Worm (Caenorhabditis elegans): ENCODE measurements around the gene F14F8.8.

F14F8.8 gene

DNA sequence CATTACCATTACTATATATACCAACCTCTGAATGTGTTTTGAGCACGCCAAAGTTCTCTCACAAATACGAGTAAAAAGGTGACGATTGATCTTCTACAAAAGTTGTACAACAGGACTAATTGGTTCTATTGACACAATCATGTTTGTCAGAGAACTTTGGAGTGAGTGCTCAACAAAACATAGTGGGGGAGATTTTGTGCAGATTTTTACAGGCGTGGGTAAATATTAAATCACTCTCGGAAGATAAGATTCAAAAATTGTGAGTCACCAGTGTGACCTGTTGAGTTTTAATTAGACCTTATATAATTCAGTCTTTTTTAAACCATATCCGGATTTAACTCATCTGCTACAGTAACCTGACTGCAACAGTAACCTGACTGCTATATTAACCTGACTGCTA lies at the start of gene F14F8.8:
F14F8.8 (minus strand) TSS at position 101 of the 400 bp plus-strand sequence.
- TF ChIP-seq him-1 (tag; optimal IDR thresholded peaks at IDR 0.05) (no peak), dao-5 (tag; optimal IDR thresholded peaks at IDR 0.05) (no peak), W03F9.2 (tag; optimal IDR thresholded peaks at IDR 0.05) (no peak)

DNA sequence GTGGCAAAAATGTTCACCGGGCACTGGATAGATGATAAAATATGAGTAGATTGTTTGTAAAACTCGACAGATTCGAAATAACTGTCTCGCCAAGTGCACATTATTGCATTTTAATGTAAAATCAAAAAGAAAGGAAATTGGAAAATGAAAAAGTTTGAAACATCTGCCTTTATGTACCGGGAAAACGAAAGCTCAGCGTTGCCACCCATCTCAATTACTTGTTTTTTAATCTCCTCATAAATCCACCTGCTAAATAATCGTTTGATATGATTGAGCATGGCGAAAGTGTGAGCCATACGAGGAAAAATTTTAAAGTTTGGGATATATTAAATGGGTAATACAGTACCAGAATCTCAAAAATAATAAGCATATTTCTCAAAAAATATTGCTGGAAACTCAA lies 44.5 kb upstream of the F14F8.8 start, which contains the start of gene srh-137:
srh-137 (minus strand) TSS at position 101 of the 400 bp plus-strand sequence.
- TF ChIP-seq him-1 (tag; optimal IDR thresholded peaks at IDR 0.05) (no peak), dao-5 (tag; optimal IDR thresholded peaks at IDR 0.05) (no peak), W03F9.2 (tag; optimal IDR thresholded peaks at IDR 0.05) (no peak)

DNA sequence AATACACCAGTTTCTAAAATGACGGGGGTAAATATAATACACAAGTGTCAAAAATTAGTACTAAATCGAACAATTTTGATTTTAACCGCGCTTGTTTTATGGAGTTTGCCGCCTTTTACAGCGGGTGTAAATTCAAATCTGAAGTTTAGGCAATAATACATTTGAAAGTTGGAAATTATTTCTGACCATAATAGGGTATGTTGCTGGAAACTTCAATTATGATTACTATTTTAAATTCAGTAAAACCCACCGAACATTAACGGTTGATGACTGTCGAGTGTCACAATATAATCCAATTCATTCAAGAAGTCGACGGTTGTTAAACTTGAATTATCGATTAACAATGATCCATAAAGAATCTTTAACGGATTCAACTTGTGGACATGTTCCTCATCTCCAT lies 41.7 kb upstream of the F14F8.8 start:
- TF ChIP-seq dao-5 (tag; optimal IDR thresholded peaks at IDR 0.05): no peak
- no peak for TF ChIP-seq him-1 (tag; optimal IDR thresholded peaks at IDR 0.05)
- TF ChIP-seq W03F9.2 (tag; optimal IDR thresholded peaks at IDR 0.05): no peak

DNA sequence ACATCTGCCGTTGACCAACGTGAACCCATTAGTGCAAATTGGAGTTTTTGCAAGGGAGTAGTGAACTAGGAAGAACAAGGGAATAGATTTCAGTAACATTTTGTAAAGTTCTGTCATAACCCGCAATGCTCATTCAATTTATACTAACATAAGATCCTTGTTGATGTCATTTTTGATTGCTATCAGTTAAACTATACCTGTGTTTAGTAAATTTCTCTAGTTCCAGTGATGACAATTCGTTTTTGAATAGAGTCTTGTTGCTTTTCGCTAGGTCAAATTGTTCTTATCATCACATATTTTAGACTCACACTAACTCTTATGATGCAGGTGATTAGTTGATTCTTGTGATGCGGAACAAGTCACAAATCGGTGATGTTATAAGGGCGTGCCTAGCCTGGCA lies 34.5 kb upstream of the F14F8.8 start, which contains the start of gene clec-9:
clec-9 (minus strand) TSS at position 101 of the 400 bp plus-strand sequence.
- TF ChIP-seq him-1 (tag; optimal IDR thresholded peaks at IDR 0.05): no peak
- no peak for TF ChIP-seq dao-5 (tag; optimal IDR thresholded peaks at IDR 0.05)
- no peak for TF ChIP-seq W03F9.2 (tag; optimal IDR thresholded peaks at IDR 0.05)

DNA sequence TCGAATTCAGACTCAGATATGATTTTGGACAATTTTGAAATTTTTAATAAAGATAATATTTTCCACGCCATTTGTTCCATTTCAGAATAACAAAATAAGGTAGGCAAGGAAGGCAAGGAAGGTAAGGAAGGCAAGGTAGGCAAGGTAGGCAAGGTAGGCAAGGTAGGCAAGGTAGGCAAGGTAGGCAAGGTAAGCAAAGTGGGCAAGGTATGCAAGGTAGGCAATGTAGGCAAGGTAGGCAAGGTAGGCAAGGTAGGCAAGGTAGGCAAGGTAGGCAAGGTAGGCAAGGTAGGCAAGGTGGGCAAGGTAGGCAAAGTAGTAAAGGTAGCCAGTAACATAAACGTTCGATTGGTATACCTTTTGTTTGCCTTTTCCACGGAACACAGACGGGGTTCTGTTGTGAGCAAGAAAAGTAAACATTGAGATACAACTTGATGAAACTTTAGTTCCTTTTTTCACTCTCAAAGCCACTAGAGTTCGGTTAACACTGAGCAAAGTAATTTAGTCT lies 27.7 kb upstream of the F14F8.8 start, which contains the start of gene Y70C5C.1:
Y70C5C.1 (plus strand) TSS at position 458 of the 508 bp plus-strand sequence.
- TF ChIP-seq W03F9.2 (tag; optimal IDR thresholded peaks at IDR 0.05): no peak
- no peak for TF ChIP-seq dao-5 (tag; optimal IDR thresholded peaks at IDR 0.05)
- no peak for TF ChIP-seq him-1 (tag; optimal IDR thresholded peaks at IDR 0.05)

DNA sequence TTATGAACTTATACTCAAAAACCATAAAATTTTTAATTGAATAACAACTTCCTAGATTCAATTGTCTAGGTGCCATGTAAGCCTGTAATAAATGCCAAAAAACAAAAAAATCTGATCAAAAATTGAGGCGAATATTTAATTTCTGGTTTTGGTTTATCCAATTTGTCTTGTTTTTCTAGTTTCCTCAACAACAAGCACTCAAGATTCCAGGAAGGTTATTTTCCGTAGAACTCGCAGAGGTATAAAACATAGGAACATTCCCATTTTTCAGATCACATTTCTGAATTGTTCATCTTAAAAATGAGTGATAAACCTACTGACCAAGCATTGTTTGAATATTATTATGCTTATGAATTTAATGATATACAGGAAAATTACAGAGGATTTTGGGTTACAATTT lies 25.1 kb upstream of the F14F8.8 start, which contains the start of gene srw-41:
srw-41 (plus strand) TSS at position 301 of the 400 bp plus-strand sequence.
- TF ChIP-seq dao-5 (tag; optimal IDR thresholded peaks at IDR 0.05) (no peak), him-1 (tag; optimal IDR thresholded peaks at IDR 0.05) (no peak), W03F9.2 (tag; optimal IDR thresholded peaks at IDR 0.05) (no peak)

DNA sequence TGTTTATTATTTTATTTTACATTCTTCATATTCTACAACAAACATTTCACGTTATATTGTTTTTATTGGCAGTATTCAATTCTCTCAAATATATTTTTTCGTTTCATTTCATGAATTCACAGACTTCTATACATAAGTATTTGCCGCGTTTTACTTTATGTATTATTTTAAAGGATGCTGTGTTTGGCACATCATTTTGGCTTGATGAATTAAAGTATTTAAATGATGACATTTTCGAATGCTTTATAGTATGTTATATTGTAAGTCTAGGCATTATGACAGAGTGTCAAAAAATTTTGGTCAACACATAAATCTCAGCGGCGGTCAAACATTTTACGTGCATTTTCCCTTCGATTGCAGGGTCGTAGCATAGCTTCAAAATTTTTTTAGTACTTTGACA lies 23.4 kb upstream of the F14F8.8 start:
- TF ChIP-seq him-1 (tag; optimal IDR thresholded peaks at IDR 0.05) (no peak), dao-5 (tag; optimal IDR thresholded peaks at IDR 0.05) (no peak), W03F9.2 (tag; optimal IDR thresholded peaks at IDR 0.05) (no peak)

DNA sequence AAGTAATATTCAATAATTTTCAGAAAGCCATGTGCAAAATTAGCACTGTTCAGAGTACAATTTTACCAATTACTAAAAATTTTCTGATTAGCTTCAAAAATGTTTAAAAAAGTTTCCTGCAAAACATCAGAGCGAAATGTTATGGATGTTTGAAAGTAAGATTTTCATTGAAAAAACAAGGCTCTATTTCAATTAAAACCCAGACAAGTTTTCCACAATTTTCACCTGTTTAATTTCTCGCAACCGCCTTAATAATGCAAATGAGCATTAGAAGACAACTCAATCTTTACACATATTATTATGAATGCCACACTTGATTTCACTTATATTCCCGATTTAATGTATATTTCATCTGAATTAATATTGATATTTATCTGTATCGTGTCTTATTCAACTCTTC lies 22.4 kb upstream of the F14F8.8 start, which contains the start of gene srz-101:
srz-101 (plus strand) TSS at position 301 of the 400 bp plus-strand sequence.
- no peak for TF ChIP-seq him-1 (tag; optimal IDR thresholded peaks at IDR 0.05)
- TF ChIP-seq dao-5 (tag; optimal IDR thresholded peaks at IDR 0.05): no peak
- no peak for TF ChIP-seq W03F9.2 (tag; optimal IDR thresholded peaks at IDR 0.05)

DNA sequence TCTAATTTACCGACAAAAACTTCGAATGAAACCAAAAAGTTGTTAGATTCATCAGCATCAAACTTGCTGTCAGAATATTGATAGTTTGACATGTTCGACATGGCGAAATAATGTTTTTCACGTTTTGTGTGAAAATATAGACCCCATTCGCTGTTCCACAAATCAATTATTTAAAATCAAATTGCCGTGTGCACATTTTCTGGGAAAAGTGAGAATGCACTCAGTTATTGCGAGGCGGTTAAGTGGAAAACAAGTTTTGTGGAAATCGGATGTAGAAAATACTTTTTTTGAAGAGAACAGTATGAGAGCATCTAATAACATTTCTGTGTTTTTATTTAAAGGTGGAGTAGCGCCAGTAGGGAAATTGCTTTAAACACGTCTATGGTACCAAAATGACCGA lies 21.6 kb upstream of the F14F8.8 start, which contains the start of gene srw-42:
srw-42 (minus strand) TSS at position 101 of the 400 bp plus-strand sequence.
- TF ChIP-seq him-1 (tag; optimal IDR thresholded peaks at IDR 0.05) (no peak), dao-5 (tag; optimal IDR thresholded peaks at IDR 0.05) (no peak), W03F9.2 (tag; optimal IDR thresholded peaks at IDR 0.05) (no peak)

DNA sequence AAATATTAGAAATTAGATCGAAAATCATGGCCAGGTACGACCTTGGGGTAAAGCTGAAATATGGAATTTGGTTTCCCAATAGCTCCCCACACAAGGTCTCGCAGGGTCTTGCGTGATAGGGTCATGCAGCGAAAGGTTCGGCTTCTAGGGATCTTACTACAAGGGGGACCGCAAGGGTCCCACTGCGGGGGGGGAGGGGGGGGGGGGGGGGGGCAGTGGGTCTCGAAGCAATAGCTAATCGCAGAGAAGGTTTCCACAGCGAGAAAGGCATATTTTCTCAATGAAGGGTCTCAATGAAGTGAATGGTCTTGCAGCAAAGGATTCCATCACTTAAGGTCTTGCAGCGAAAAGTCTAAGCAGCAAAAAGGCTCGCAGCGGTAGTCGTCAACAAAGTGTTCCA lies 20.9 kb upstream of the F14F8.8 start:
- TF ChIP-seq him-1 (tag; optimal IDR thresholded peaks at IDR 0.05) (no peak), dao-5 (tag; optimal IDR thresholded peaks at IDR 0.05) (no peak), W03F9.2 (tag; optimal IDR thresholded peaks at IDR 0.05) (no peak)

DNA sequence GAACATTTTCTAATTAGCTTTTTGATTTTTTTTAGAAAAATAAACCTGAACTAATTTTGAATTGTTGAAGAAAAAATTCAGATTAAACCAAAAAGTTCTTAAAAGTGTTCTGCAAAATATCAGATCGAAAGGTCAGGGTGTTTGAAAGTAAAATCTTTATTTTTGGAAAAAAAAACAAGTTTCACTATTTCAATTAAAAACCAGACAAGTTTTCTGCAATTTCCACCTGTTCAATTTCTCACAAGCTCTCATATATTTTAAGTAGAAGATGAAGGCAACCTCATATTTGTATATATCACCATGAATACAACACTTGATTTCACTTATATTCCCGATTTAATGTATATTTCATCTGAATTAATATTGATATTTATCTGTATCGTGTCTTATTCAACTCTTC lies 15.1 kb upstream of the F14F8.8 start, which contains the start of gene srz-102:
srz-102 (plus strand) TSS at position 301 of the 400 bp plus-strand sequence.
- TF ChIP-seq him-1 (tag; optimal IDR thresholded peaks at IDR 0.05) (no peak), dao-5 (tag; optimal IDR thresholded peaks at IDR 0.05) (no peak), W03F9.2 (tag; optimal IDR thresholded peaks at IDR 0.05) (no peak)

DNA sequence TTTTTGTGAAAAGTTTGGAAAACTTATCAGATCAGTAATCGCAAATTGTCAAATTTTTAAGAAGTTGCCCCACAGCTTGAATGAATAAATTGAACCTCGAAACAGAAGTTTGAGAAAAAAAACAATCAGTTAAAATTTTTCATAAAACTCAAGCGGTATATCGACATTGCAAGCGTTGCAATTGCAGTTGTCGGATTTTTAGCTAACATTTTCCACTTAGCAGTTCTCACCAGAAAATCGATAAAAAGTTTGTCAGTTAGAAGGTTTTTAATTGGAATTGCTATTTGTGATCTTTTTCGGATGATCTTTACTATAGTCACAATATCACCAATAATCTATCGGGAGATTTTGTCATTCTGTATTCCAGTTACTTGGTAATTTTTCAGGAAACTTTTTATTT lies 13.6 kb upstream of the F14F8.8 start, which contains the start of gene srw-43:
srw-43 (plus strand) TSS at position 301 of the 400 bp plus-strand sequence.
- TF ChIP-seq W03F9.2 (tag; optimal IDR thresholded peaks at IDR 0.05) (no peak), dao-5 (tag; optimal IDR thresholded peaks at IDR 0.05) (no peak), him-1 (tag; optimal IDR thresholded peaks at IDR 0.05) (no peak)

DNA sequence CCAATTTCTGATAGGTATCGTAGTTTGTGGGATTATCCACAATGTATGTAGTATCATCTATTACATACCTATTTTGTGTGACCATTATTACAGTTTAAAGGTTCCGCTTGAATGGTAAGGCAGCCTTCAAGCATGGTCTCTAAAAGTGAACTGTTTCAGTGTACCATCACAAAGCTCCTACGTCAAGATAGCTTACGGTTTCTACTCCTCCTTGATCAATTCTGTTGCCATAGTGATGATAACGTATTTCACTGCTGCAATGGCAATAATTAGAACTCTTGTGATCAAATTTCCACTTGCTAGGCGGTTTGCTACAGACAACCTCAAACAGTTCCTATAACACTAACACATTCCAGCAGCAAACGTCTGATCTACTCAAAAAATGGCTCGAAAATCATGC lies 11.3 kb upstream of the F14F8.8 start:
- TF ChIP-seq dao-5 (tag; optimal IDR thresholded peaks at IDR 0.05): no peak
- no peak for TF ChIP-seq him-1 (tag; optimal IDR thresholded peaks at IDR 0.05)
- TF ChIP-seq W03F9.2 (tag; optimal IDR thresholded peaks at IDR 0.05): no peak

DNA sequence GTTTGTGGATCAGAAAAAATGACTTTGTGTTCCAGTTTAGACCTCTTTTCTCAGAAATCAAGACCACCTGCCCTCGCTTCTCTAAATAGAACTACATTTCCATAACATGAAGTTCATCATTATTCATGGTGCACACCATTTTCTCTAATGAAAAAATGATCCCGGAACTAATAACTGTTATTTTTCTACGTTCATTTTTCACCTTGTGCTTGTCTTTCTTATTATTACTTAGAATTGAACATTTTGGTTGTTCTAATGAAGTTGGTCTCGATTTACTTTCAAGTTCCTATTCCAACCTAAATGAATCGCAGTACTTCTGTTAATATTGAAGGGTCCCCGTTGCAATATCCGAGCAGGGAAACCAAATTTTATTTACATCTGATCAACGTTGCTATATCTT lies 10.8 kb upstream of the F14F8.8 start, which contains the start of gene srw-36:
srw-36 (plus strand) TSS at position 301 of the 400 bp plus-strand sequence.
- TF ChIP-seq him-1 (tag; optimal IDR thresholded peaks at IDR 0.05) (no peak), dao-5 (tag; optimal IDR thresholded peaks at IDR 0.05) (no peak), W03F9.2 (tag; optimal IDR thresholded peaks at IDR 0.05) (no peak)
